Fruit fly (Drosophila melanogaster) whole organism, embryonic: Measurements from ENCODE around the gene CG32554.

ENCODE experiments used
- Abd-B ChIP-seq: fragments of 200-800 bp; sonication (Bioruptor generic); optimal IDR thresholded peaks from 2 replicates; lab custom pipeline; 2018; ENCODE audit warnings: missing biosample characterization, mild to moderate bottlenecking, missing genetic modification characterization, moderate library complexity
- Bdp1 ChIP-seq: fragments of 200-800 bp; sonication (Bioruptor generic); optimal IDR thresholded peaks from 3 replicates; lab custom pipeline; 2016; ENCODE audit warnings: missing biosample characterization, missing genetic modification characterization
- BtbVII ChIP-seq: fragments of 200-800 bp; sonication (Bioruptor generic); optimal IDR thresholded peaks from 3 replicates; lab custom pipeline; 2017; ENCODE audit warnings: missing biosample characterization, mild to moderate bottlenecking, missing genetic modification characterization
- CG13624 ChIP-seq: fragments of 200-800 bp; sonication (Bioruptor generic); optimal IDR thresholded peaks from 2 replicates; lab custom pipeline; 2016; ENCODE audit warnings: missing biosample characterization, missing genetic modification characterization
- CG14014 ChIP-seq: fragments of 200-800 bp; sonication (Bioruptor generic); IDR thresholded peaks from 2 replicates; pipeline ENCODE4 v1.3.6; 2022; ENCODE audit warnings: missing biosample characterization, missing genetic modification characterization
- CG14710 ChIP-seq: fragments of 200-800 bp; sonication (Bioruptor generic); optimal IDR thresholded peaks from 3 replicates; lab custom pipeline; 2019; ENCODE audit warnings: missing biosample characterization, mild to moderate bottlenecking, missing genetic modification characterization, moderate library complexity
- CG15601 ChIP-seq: fragments of 200-800 bp; sonication (Bioruptor generic); optimal IDR thresholded peaks from 3 replicates; lab custom pipeline; 2019; ENCODE audit warnings: missing biosample characterization, mild to moderate bottlenecking, missing genetic modification characterization, moderate library complexity
- CG1647 ChIP-seq: fragments of 200-800 bp; sonication (Bioruptor generic); optimal IDR thresholded peaks from 3 replicates; lab custom pipeline; 2016; ENCODE audit warnings: missing biosample characterization, missing genetic modification characterization
- CG2129 ChIP-seq: fragments of 200-800 bp; sonication (Bioruptor generic); IDR thresholded peaks from 2 replicates; pipeline ENCODE4 v1.3.6; 2022; ENCODE audit warnings: missing biosample characterization, missing genetic modification characterization; ENCODE audit not compliant: partially characterized antibody
- CG2199 ChIP-seq: fragments of 200-800 bp; sonication (Bioruptor generic); IDR thresholded peaks from 3 replicates; pipeline ENCODE4 v1.3.6; 2022; ENCODE audit warnings: missing biosample characterization, missing genetic modification characterization
- CG4707 ChIP-seq: fragments of 200-800 bp; sonication (Bioruptor generic); optimal IDR thresholded peaks from 2 replicates; lab custom pipeline; 2018; ENCODE audit warnings: missing biosample characterization, mild to moderate bottlenecking, missing genetic modification characterization, moderate library complexity
- CG7271 ChIP-seq: fragments of 200-800 bp; sonication (Bioruptor generic); optimal IDR thresholded peaks from 2 replicates; lab custom pipeline; 2018; ENCODE audit warnings: missing biosample characterization, mild to moderate bottlenecking, missing genetic modification characterization, moderate library complexity
- CG8281 ChIP-seq: fragments of 200-800 bp; sonication (Bioruptor generic); optimal IDR thresholded peaks from 2 replicates; lab custom pipeline; 2018; ENCODE audit warnings: missing biosample characterization, mild to moderate bottlenecking, missing genetic modification characterization, moderate library complexity
- CG8290 ChIP-seq, 3 experiments: fragments of 200-800 bp; sonication (Bioruptor generic); optimal IDR thresholded peaks; 2 replicates each; lab custom pipeline; 2016 to 2019; ENCODE audit warnings: missing biosample characterization in 3 of 3, missing genetic modification characterization in 3 of 3, mild to moderate bottlenecking in 2 of 3, moderate library complexity in 1 of 3
- CG9609 ChIP-seq: fragments of 200-800 bp; sonication (Bioruptor generic); optimal IDR thresholded peaks from 3 replicates; lab custom pipeline; 2016; ENCODE audit warnings: missing biosample characterization, missing genetic modification characterization
- CTCF ChIP-seq: fragments of 200-800 bp; sonication (Bioruptor generic); optimal IDR thresholded peaks from 2 replicates; lab custom pipeline; 2017; ENCODE audit warnings: missing biosample characterization, mild to moderate bottlenecking, missing genetic modification characterization, moderate library complexity
- D19B ChIP-seq: fragments of 200-800 bp; sonication (Bioruptor generic); optimal IDR thresholded peaks from 2 replicates; lab custom pipeline; 2017; ENCODE audit warnings: missing biosample characterization, mild to moderate bottlenecking, missing genetic modification characterization
- Dll ChIP-seq: fragments of 200-800 bp; sonication (Bioruptor generic); IDR thresholded peaks from 4 replicates; pipeline ENCODE4 v1.3.6; 2022; ENCODE audit warnings: missing biosample characterization, missing genetic modification characterization; ENCODE audit not compliant: partially characterized antibody
- Dp ChIP-seq: fragments of 200-800 bp; sonication (Bioruptor generic); optimal IDR thresholded peaks from 2 replicates; lab custom pipeline; 2018; ENCODE audit warnings: missing biosample characterization, mild to moderate bottlenecking, missing genetic modification characterization, moderate library complexity
- Dref ChIP-seq: fragments of 200-800 bp; sonication (Bioruptor generic); IDR thresholded peaks from 2 replicates; pipeline ENCODE4 v1.3.6; 2022; ENCODE audit warnings: missing biosample characterization, missing genetic modification characterization
- Eip74EF ChIP-seq, 2 experiments: fragments of 200-800 bp in 1 of 2; fragments of >200 bp in 1 of 2; sonication (Bioruptor generic) in 1 of 2; optimal IDR thresholded peaks; 2 replicates each; lab custom pipeline; 2017 to 2019; ENCODE audit warnings: missing biosample characterization in 2 of 2, missing genetic modification characterization in 2 of 2, mild to moderate bottlenecking in 1 of 2, moderate library complexity in 1 of 2
- Gug ChIP-seq: fragments of 200-800 bp; sonication (Bioruptor generic); IDR thresholded peaks from 4 replicates; pipeline ENCODE4 v1.3.6; 2022; ENCODE audit warnings: missing biosample characterization, missing genetic modification characterization
- Hmx ChIP-seq: fragments of 200-800 bp; sonication (Bioruptor generic); optimal IDR thresholded peaks from 2 replicates; lab custom pipeline; 2016; ENCODE audit warnings: missing biosample characterization, missing genetic modification characterization
- Hr3 ChIP-seq: fragments of 200-800 bp; sonication (Bioruptor generic); optimal IDR thresholded peaks from 3 replicates; lab custom pipeline; 2016; ENCODE audit warnings: missing biosample characterization, missing genetic modification characterization
- Hsf ChIP-seq: fragments of 200-800 bp; sonication (Bioruptor generic); optimal IDR thresholded peaks from 3 replicates; lab custom pipeline; 2016; ENCODE audit warnings: missing biosample characterization, missing genetic modification characterization
- Mad ChIP-seq: fragments of 200-800 bp; sonication (Bioruptor generic); optimal IDR thresholded peaks from 2 replicates; lab custom pipeline; 2016; ENCODE audit warnings: missing biosample characterization, missing genetic modification characterization
- Mes4 ChIP-seq: fragments of 200-800 bp; sonication (Bioruptor generic); optimal IDR thresholded peaks from 2 replicates; lab custom pipeline; 2016; ENCODE audit warnings: missing biosample characterization, missing genetic modification characterization
- Nf-YC ChIP-seq: fragments of 200-800 bp; optimal IDR thresholded peaks from 3 replicates; lab custom pipeline; 2019; ENCODE audit warnings: missing biosample characterization, mild to moderate bottlenecking, missing genetic modification characterization, moderate library complexity
- Oaz ChIP-seq: fragments of 200-800 bp; sonication (Bioruptor generic); IDR thresholded peaks from 2 replicates; pipeline ENCODE4 v1.3.6; 2022; ENCODE audit warnings: missing biosample characterization, missing genetic modification characterization
- Rfx ChIP-seq: fragments of 200-800 bp; sonication (Bioruptor generic); IDR thresholded peaks from 2 replicates; pipeline ENCODE4 v1.3.6; 2022; ENCODE audit warnings: missing biosample characterization, missing genetic modification characterization
- Sin3A ChIP-seq: fragments of >200 bp; optimal IDR thresholded peaks from 2 replicates; lab custom pipeline; 2018
- Xbp1 ChIP-seq: fragments of 200-800 bp; sonication (Bioruptor generic); optimal IDR thresholded peaks from 3 replicates; lab custom pipeline; 2016; ENCODE audit warnings: missing biosample characterization, mild to moderate bottlenecking, missing genetic modification characterization
- bbx ChIP-seq: fragments of 200-800 bp; sonication (Bioruptor generic); IDR thresholded peaks from 2 replicates; pipeline ENCODE4 v1.3.6; 2022; ENCODE audit warnings: missing biosample characterization, missing genetic modification characterization; ENCODE audit not compliant: partially characterized antibody
- cas ChIP-seq: fragments of 200-800 bp; sonication (Bioruptor generic); IDR thresholded peaks from 2 replicates; pipeline ENCODE4 v1.3.6; 2022; ENCODE audit warnings: missing biosample characterization, missing genetic modification characterization
- chm ChIP-seq: fragments of 200-800 bp; sonication (Bioruptor generic); IDR thresholded peaks from 2 replicates; pipeline ENCODE4 v1.3.6; 2022; ENCODE audit warnings: missing biosample characterization, missing genetic modification characterization
- esg ChIP-seq: fragments of 200-800 bp; sonication (Bioruptor generic); conservative IDR thresholded peaks from 2 replicates; pipeline ENCODE4 v1.3.6; 2022; ENCODE audit warnings: missing biosample characterization, missing genetic modification characterization
- fru ChIP-seq: fragments of >200 bp; optimal IDR thresholded peaks from 2 replicates; lab custom pipeline; 2017
- gro ChIP-seq: fragments of 200-800 bp; sonication (Bioruptor generic); optimal IDR thresholded peaks from 2 replicates; lab custom pipeline; 2016; ENCODE audit warnings: missing biosample characterization, missing genetic modification characterization
- gsb-n ChIP-seq: fragments of 200-800 bp; sonication (Bioruptor generic); optimal IDR thresholded peaks from 3 replicates; lab custom pipeline; 2018; ENCODE audit warnings: missing biosample characterization, mild to moderate bottlenecking, missing genetic modification characterization
- h ChIP-seq: fragments of >200 bp; optimal IDR thresholded peaks from 2 replicates; lab custom pipeline; 2017
- hkb ChIP-seq, 2 experiments: fragments of 200-800 bp in 1 of 2; fragments of >200 bp in 1 of 2; sonication (Bioruptor generic) in 1 of 2; IDR thresholded peaks in 1 of 2; optimal IDR thresholded peaks in 1 of 2; 2 replicates each; pipeline versions ENCODE4 v1.3.6 to Lab custom; 2017 to 2022; ENCODE audit warnings: missing biosample characterization in 1 of 2, missing genetic modification characterization in 1 of 2
- ind ChIP-seq: fragments of 200-800 bp; sonication (Bioruptor generic); optimal IDR thresholded peaks from 3 replicates; lab custom pipeline; 2016; ENCODE audit warnings: missing biosample characterization, missing genetic modification characterization
- knrl ChIP-seq: fragments of 200-800 bp; sonication (Bioruptor generic); IDR thresholded peaks from 3 replicates; pipeline ENCODE4 v1.3.6; 2022; ENCODE audit warnings: missing biosample characterization, missing genetic modification characterization; ENCODE audit not compliant: partially characterized antibody
- lbe ChIP-seq: fragments of 200-800 bp; sonication (Bioruptor generic); optimal IDR thresholded peaks from 2 replicates; lab custom pipeline; 2016; ENCODE audit warnings: missing biosample characterization, mild to moderate bottlenecking, missing genetic modification characterization
- lilli ChIP-seq: fragments of 200-800 bp; sonication (Bioruptor generic); optimal IDR thresholded peaks from 3 replicates; lab custom pipeline; 2016; ENCODE audit warnings: missing biosample characterization, missing genetic modification characterization
- mld ChIP-seq: fragments of 200-800 bp; sonication (Bioruptor generic); IDR thresholded peaks from 3 replicates; pipeline ENCODE4 v1.3.6; 2022; ENCODE audit warnings: missing biosample characterization, missing genetic modification characterization; ENCODE audit not compliant: partially characterized antibody
- peb ChIP-seq: fragments of 200-800 bp; sonication (Bioruptor generic); IDR thresholded peaks from 2 replicates; pipeline ENCODE4 v1.3.6; 2022; ENCODE audit warnings: missing biosample characterization, missing genetic modification characterization
- sug ChIP-seq: fragments of 200-800 bp; optimal IDR thresholded peaks from 2 replicates; lab custom pipeline; 2019; ENCODE audit warnings: missing biosample characterization, mild to moderate bottlenecking, missing genetic modification characterization, moderate library complexity
- ttk ChIP-seq: fragments of 200-800 bp; sonication (Bioruptor generic); IDR thresholded peaks from 2 replicates; pipeline ENCODE4 v2.1.2; 2022; ENCODE audit warnings: missing biosample characterization, missing genetic modification characterization
- tx ChIP-seq: fragments of 200-800 bp; sonication (Bioruptor generic); optimal IDR thresholded peaks from 2 replicates; lab custom pipeline; 2016; ENCODE audit warnings: missing biosample characterization, missing genetic modification characterization
- wek ChIP-seq: fragments of 200-800 bp; sonication (Bioruptor generic); optimal IDR thresholded peaks from 3 replicates; lab custom pipeline; 2018; ENCODE audit warnings: missing biosample characterization, mild to moderate bottlenecking, missing genetic modification characterization, moderate library complexity
- z ChIP-seq: fragments of 200-800 bp; sonication (Bioruptor generic); IDR thresholded peaks from 3 replicates; pipeline ENCODE4 v1.3.6; 2022; ENCODE audit warnings: missing biosample characterization, missing genetic modification characterization

The CG32554 gene

dm6 chrX:17887208-17887627 is 34.7 kb upstream of the CG32554 start, which contains the start of gene mnb (continued):
- TF ChIP-seq hkb (optimal IDR thresholded peaks at IDR 0.05; lab: Kevin White, UChicago) (peak; percentile 85), hkb (GFP tag; IDR thresholded peaks at IDR 0.05; lab: Robert Waterston, UW) (no peak), Nf-YC (tag; lab: Kevin White, UChicago) (peak; percentile 20), CG8281 (tag; lab: Kevin White, UChicago) (no peak), esg (GFP tag; lab: Robert Waterston, UW) (no peak), tx (GFP tag; lab: Kevin White, UChicago) (peak; percentile 6), Hsf (peak; percentile 11), Eip74EF (GFP tag; optimal IDR thresholded peaks at IDR 0.05; lab: Kevin White, UChicago) (no peak), fru (lab: Kevin White, UChicago) (no peak), Mes4 (peak; percentile 24), peb (GFP tag; lab: Robert Waterston, UW) (no peak), Oaz (GFP tag; lab: Robert Waterston, UW) (no peak), CG15601 (tag; lab: Kevin White, UChicago) (peak; percentile 10), gsb-n (tag; lab: Kevin White, UChicago) (no peak), Gug (peak; percentile 61; the same call in 2 of the 4 replicates), Dll (GFP tag; lab: Robert Waterston, UW) (peak; percentile 99), Bdp1 (GFP tag; lab: Kevin White, UChicago) (peak; percentile 22), CG14014 (GFP tag; lab: Robert Waterston, UW) (no peak), CG1647 (GFP tag; lab: Kevin White, UChicago) (peak; percentile 9), Dref (GFP tag; lab: Robert Waterston, UW) (peak; percentile 80), bbx (GFP tag; lab: Robert Waterston, UW) (peak; percentile 99), CG14710 (tag; lab: Kevin White, UChicago) (peak; percentile 73), ttk (GFP tag; lab: Robert Waterston, UW) (no peak), CG7271 (tag; lab: Kevin White, UChicago) (no peak), Dp (GFP tag; lab: Kevin White, UChicago) (peak; percentile 82), Mad (no peak), CG2199 (GFP tag; lab: Robert Waterston, UW) (no peak), D19B (GFP tag; lab: Kevin White, UChicago) (no peak), sug (peak; percentile 41), CG13624 (GFP tag; lab: Kevin White, UChicago) (peak; percentile 4), h (no peak), lilli (GFP tag; lab: Kevin White, UChicago) (peak; percentile 57), CG4707 (no peak), lbe (GFP tag; lab: Kevin White, UChicago) (peak; percentile 13), CTCF (GFP tag; lab: Kevin White, UChicago) (peak; percentile 51), BtbVII (no peak), cas (GFP tag; lab: Robert Waterston, UW) (no peak), mld (GFP tag; lab: Robert Waterston, UW) (peak; percentile 98), chm (GFP tag; lab: Robert Waterston, UW) (no peak), Xbp1 (GFP tag; lab: Kevin White, UChicago) (no peak), Hr3 (GFP tag; lab: Kevin White, UChicago) (peak; percentile 30), Abd-B (GFP tag; lab: Kevin White, UChicago) (peak; percentile 2), gro (peak; percentile 11), ind (GFP tag; lab: Kevin White, UChicago) (peak; percentile 21), Rfx (GFP tag; lab: Robert Waterston, UW) (peak; percentile 34; the same call in 1 of the 2 replicates), z (no peak), Sin3A (lab: Kevin White, UChicago) (peak; percentile 97), CG8290 (GFP tag; optimal IDR thresholded peaks at IDR 0.05; lab: Kevin White, UChicago) (peak; percentile 10), CG8290 (tag; optimal IDR thresholded peaks at IDR 0.05; lab: Kevin White, UChicago) (peak in 1 of 2 experiments; percentile 5), wek (GFP tag; lab: Kevin White, UChicago) (no peak), knrl (GFP tag; lab: Robert Waterston, UW) (peak; percentile 99), CG9609 (GFP tag; lab: Kevin White, UChicago) (no peak), CG2129 (GFP tag; lab: Robert Waterston, UW) (peak; percentile 99), Hmx (GFP tag; lab: Kevin White, UChicago) (no peak)
